Fruit fly (Drosophila melanogaster) whole organism, wandering third instar larva: ENCODE measurements around the gene CG46435.

Experiments used
- CG32264 ChIP-seq: fragments of 200-800 bp; sonication (Bioruptor generic); optimal IDR thresholded peaks from 2 replicates; lab custom pipeline; 2016; ENCODE audit warnings: missing biosample characterization, missing genetic modification characterization
- CG9705 ChIP-seq: fragments of 200-800 bp; sonication (Bioruptor generic); optimal IDR thresholded peaks from 2 replicates; lab custom pipeline; 2018; ENCODE audit warnings: missing biosample characterization, mild to moderate bottlenecking, missing genetic modification characterization
- Dif ChIP-seq: fragments of 200-275, 200-300 bp; sonication (Bioruptor generic); optimal IDR thresholded peaks from 2 replicates; lab custom pipeline; 2018; ENCODE audit warnings: missing biosample characterization, missing genetic modification characterization; ENCODE audit not compliant: partially characterized antibody
- Hr78 ChIP-seq: fragments of >200 bp; optimal IDR thresholded peaks from 2 replicates; lab custom pipeline; 2017; ENCODE audit warnings: missing biosample characterization, missing genetic modification characterization
- dsf ChIP-seq: sonication (Bioruptor generic); optimal IDR thresholded peaks from 2 replicates; lab custom pipeline; 2016; ENCODE audit warnings: missing biosample characterization, missing genetic modification characterization, borderline replicate concordance
- psq ChIP-seq: fragments of 200-800 bp; sonication (Bioruptor generic); optimal IDR thresholded peaks from 3 replicates; lab custom pipeline; 2017; ENCODE audit warnings: missing biosample characterization, mild to moderate bottlenecking, missing genetic modification characterization, moderate library complexity
- tai ChIP-seq: sonication (Bioruptor generic); optimal IDR thresholded peaks from 2 replicates; lab custom pipeline; 2016; ENCODE audit warnings: missing biosample characterization, missing genetic modification characterization
- usp ChIP-seq: fragments of >200 bp; optimal IDR thresholded peaks from 2 replicates; lab custom pipeline; 2017; ENCODE audit warnings: missing biosample characterization, missing genetic modification characterization

DNA sequence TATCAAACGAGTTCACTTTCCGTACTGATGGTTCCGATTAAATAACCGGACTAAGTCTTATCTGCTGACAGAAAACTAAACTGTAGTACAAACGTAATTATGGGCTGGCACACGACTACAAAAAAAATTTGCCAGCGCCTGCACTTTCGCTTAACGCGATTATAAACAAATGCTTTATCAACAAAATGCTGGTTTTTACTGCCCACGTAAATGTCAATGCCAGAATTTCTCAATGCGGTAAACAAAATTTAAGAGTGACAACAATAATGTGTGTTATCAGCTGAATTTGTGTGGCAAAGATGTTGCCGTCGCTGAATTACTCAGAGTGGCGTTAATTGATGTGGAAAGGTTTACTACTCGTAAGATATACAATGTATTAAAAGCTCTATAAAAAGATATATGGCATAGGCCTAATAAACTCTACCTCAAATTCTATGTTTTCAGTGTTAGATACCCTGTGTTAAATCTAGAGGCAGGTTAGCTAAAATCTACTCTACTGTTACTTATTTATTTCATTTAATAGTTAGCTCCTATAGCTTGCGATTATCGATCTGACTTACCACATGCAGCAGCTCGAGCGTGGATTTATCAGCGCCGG, 48.8 kb upstream of the CG46435 start:
- TF ChIP-seq Hr78 (GFP tag; lab: Kevin White, UChicago): no peak
- no peak for TF ChIP-seq dsf (GFP tag; lab: Kevin White, UChicago)
- no peak for TF ChIP-seq usp
- no peak for TF ChIP-seq CG32264 (GFP tag; lab: Kevin White, UChicago)
- TF ChIP-seq tai: no peak
- TF ChIP-seq psq (GFP tag; lab: Kevin White, UChicago): no peak
- TF ChIP-seq Dif (GFP tag; lab: Kevin White, UChicago): no peak
- TF ChIP-seq CG9705 (GFP tag; lab: Kevin White, UChicago): no peak
